Fruit fly (Drosophila melanogaster) whole organism, embryonic: ENCODE results near the gene Drgx.

Source experiments
- Adf1 ChIP-seq: fragments of 200-800 bp; sonication (Bioruptor generic); IDR thresholded peaks from 2 replicates; pipeline ENCODE4 v1.3.6; 2022; ENCODE audit warnings: missing biosample characterization, missing genetic modification characterization
- Asciz ChIP-seq: fragments of 200-800 bp; sonication (Bioruptor generic); optimal IDR thresholded peaks from 2 replicates; lab custom pipeline; 2017; ENCODE audit warnings: missing biosample characterization, mild to moderate bottlenecking, missing genetic modification characterization, missing genetic modification reagents
- CG13894 ChIP-seq: fragments of 200-800 bp; sonication (Bioruptor generic); optimal IDR thresholded peaks from 3 replicates; lab custom pipeline; 2018; ENCODE audit warnings: missing biosample characterization, mild to moderate bottlenecking, missing genetic modification characterization, moderate library complexity
- CG17612 ChIP-seq: fragments of 200-800 bp; sonication (Bioruptor generic); IDR thresholded peaks from 2 replicates; pipeline ENCODE4 v1.3.6; 2022; ENCODE audit warnings: missing biosample characterization, missing genetic modification characterization
- Dref ChIP-seq: fragments of 200-800 bp; sonication (Bioruptor generic); IDR thresholded peaks from 2 replicates; pipeline ENCODE4 v1.3.6; 2022; ENCODE audit warnings: missing biosample characterization, missing genetic modification characterization
- Lim3 ChIP-seq: fragments of 200-800 bp; sonication (Bioruptor generic); IDR thresholded peaks from 2 replicates; pipeline ENCODE4 v1.3.6; 2022; ENCODE audit warnings: missing biosample characterization, missing genetic modification characterization
- NfI ChIP-seq: fragments of 200-800 bp; sonication (Bioruptor generic); optimal IDR thresholded peaks from 3 replicates; lab custom pipeline; 2018; ENCODE audit warnings: missing biosample characterization, mild to moderate bottlenecking, missing genetic modification characterization, moderate library complexity
- lov ChIP-seq, 2 experiments: fragments of 200-800 bp in 1 of 2; fragments of >200 bp in 1 of 2; sonication (Bioruptor generic) in 1 of 2; IDR thresholded peaks in 1 of 2; optimal IDR thresholded peaks in 1 of 2; 2 replicates in 1 of 2; 3 replicates in 1 of 2; pipeline versions ENCODE4 v1.3.6 to Lab custom; 2017 to 2022; ENCODE audit warnings: missing biosample characterization in 1 of 2, missing genetic modification characterization in 1 of 2
- prd ChIP-seq, 3 experiments: fragments of >200 bp in 2 of 3; fragments of 200-800 bp in 1 of 3; sonication (Bioruptor generic) in 1 of 3; optimal IDR thresholded peaks in 2 of 3; IDR thresholded peaks in 1 of 3; 2 replicates in 2 of 3; 3 replicates in 1 of 3; pipeline versions ENCODE4 v1.3.6 to Lab custom; 2017 to 2022; ENCODE audit warnings: missing biosample characterization in 1 of 3, missing genetic modification characterization in 1 of 3
- pum ChIP-seq: fragments of 200-800 bp; sonication (Bioruptor generic); optimal IDR thresholded peaks from 2 replicates; lab custom pipeline; 2016; ENCODE audit warnings: missing biosample characterization, missing genetic modification characterization
- repo ChIP-seq: fragments of 200-800 bp; sonication (Bioruptor generic); optimal IDR thresholded peaks from 2 replicates; lab custom pipeline; 2016; ENCODE audit warnings: missing biosample characterization, missing genetic modification characterization

- TF ChIP-seq prd (optimal IDR thresholded peaks at IDR 0.05; lab: Kevin White, UChicago): no peak
- TF ChIP-seq prd (GFP tag; IDR thresholded peaks at IDR 0.05; lab: Robert Waterston, UW): no peak
- no peak for TF ChIP-seq Asciz (GFP tag; lab: Kevin White, UChicago)
- no peak for TF ChIP-seq Adf1 (GFP tag; lab: Robert Waterston, UW)
- no peak for TF ChIP-seq CG13894 (tag; lab: Kevin White, UChicago)
- TF ChIP-seq Lim3: no peak
- TF ChIP-seq CG17612 (GFP tag; lab: Robert Waterston, UW): no peak
- TF ChIP-seq pum (GFP tag; lab: Kevin White, UChicago): no peak
- TF ChIP-seq NfI (GFP tag; lab: Kevin White, UChicago): no peak
- no peak for TF ChIP-seq repo
- TF ChIP-seq lov (optimal IDR thresholded peaks at IDR 0.05; lab: Kevin White, UChicago): no peak
- TF ChIP-seq lov (GFP tag; IDR thresholded peaks at IDR 0.05; lab: Robert Waterston, UW): no peak
- TF ChIP-seq Dref (GFP tag; lab: Robert Waterston, UW): no peak
These were observed 31.1 kb upstream of the Drgx start for dm6 chr2L:3631262-3632046.
